Worm (Caenorhabditis elegans) whole organism, L4 larva: ENCODE measurements around the gene srr-3.

Source experiments
- F10B5.3 ChIP-seq: sonication (generic microtip); optimal IDR thresholded peaks from 2 replicates; lab custom pipeline; 2016; ENCODE audit warnings: mild to moderate bottlenecking, missing genetic modification characterization, missing compliant biosample characterization
- F49E8.2 ChIP-seq: sonication (generic microtip); optimal IDR thresholded peaks from 2 replicates; lab custom pipeline; 2016; ENCODE audit warnings: missing compliant biosample characterization, mild to moderate bottlenecking, missing genetic modification characterization, borderline replicate concordance
- Y48G9A.11 ChIP-seq: fragments of 200-800 bp; sonication (Bioruptor generic); IDR thresholded peaks from 2 replicates; pipeline ENCODE4 v1.3.6; 2022; ENCODE audit warnings: missing genetic modification reagents, missing genetic modification characterization, missing compliant biosample characterization
- Y5F2A.4 ChIP-seq: fragments of 200-800 bp; sonication (Bioruptor generic); optimal IDR thresholded peaks from 2 replicates; lab custom pipeline; 2018; ENCODE audit warnings: mild to moderate bottlenecking, missing genetic modification characterization, missing compliant biosample characterization
- ZK337.2 ChIP-seq: fragments of 200-800 bp; sonication (Bioruptor generic); IDR thresholded peaks from 2 replicates; pipeline ENCODE4 v1.3.6; 2022; ENCODE audit warnings: missing genetic modification reagents, missing genetic modification characterization, missing compliant biosample characterization
- ama-1 ChIP-seq: fragments of 150-350 bp; optimal IDR thresholded peaks from 2 replicates; lab custom pipeline; 2014; ENCODE audit warnings: inconsistent platforms, mixed read lengths
- ceh-20 ChIP-seq: fragments of 200-800 bp; sonication (Bioruptor generic); IDR thresholded peaks from 2 replicates; pipeline ENCODE4 v1.3.6; 2022; ENCODE audit warnings: missing genetic modification reagents, missing genetic modification characterization, missing compliant biosample characterization
- daf-12 ChIP-seq: fragments of 150-350 bp; optimal IDR thresholded peaks from 2 replicates; lab custom pipeline; 2014; ENCODE audit warnings: missing biosample characterization, missing genetic modification reagents, missing genetic modification characterization
- dmd-6 ChIP-seq: fragments of 200-800 bp; sonication (Bioruptor generic); IDR thresholded peaks from 2 replicates; pipeline ENCODE4 v1.3.6; 2022; ENCODE audit warnings: missing genetic modification reagents, missing genetic modification characterization, missing compliant biosample characterization
- hmg-1.1 ChIP-seq: fragments of 200-800 bp; sonication (Bioruptor generic); IDR thresholded peaks from 2 replicates; pipeline ENCODE4 v1.3.6; 2022; ENCODE audit warnings: missing genetic modification reagents, missing genetic modification characterization, missing compliant biosample characterization
- lim-7 ChIP-seq: fragments of 200-800 bp; sonication (Bioruptor generic); IDR thresholded peaks from 2 replicates; pipeline ENCODE4 v1.3.6; 2022; ENCODE audit warnings: missing genetic modification characterization, missing compliant biosample characterization
- lin-1 ChIP-seq: fragments of 200-800 bp; sonication (Bioruptor generic); IDR thresholded peaks from 2 replicates; pipeline ENCODE4 v1.3.6; 2022; ENCODE audit warnings: missing genetic modification reagents, missing genetic modification characterization, missing compliant biosample characterization
- lin-38 ChIP-seq: fragments of 200-800 bp; sonication (Bioruptor generic); IDR thresholded peaks from 2 replicates; pipeline ENCODE4 v1.3.6; 2022; ENCODE audit warnings: missing genetic modification reagents, missing genetic modification characterization, missing compliant biosample characterization
- lin-39 ChIP-seq: fragments of 150-350 bp; optimal IDR thresholded peaks from 2 replicates; lab custom pipeline; 2014; ENCODE audit warnings: missing biosample characterization, missing genetic modification reagents, missing genetic modification characterization
- mdl-1 ChIP-seq, 2 experiments: fragments of 150-350 bp in 1 of 2; sonication (generic microtip) in 1 of 2; optimal IDR thresholded peaks; 2 replicates each; lab custom pipeline; 2014 to 2017; ENCODE audit warnings: missing biosample characterization in 2 of 2, missing genetic modification characterization in 2 of 2
- mxl-3 ChIP-seq: fragments of 200-800 bp; sonication (Bioruptor generic); optimal IDR thresholded peaks from 2 replicates; lab custom pipeline; 2018; ENCODE audit warnings: mild to moderate bottlenecking, missing genetic modification characterization, missing compliant biosample characterization
- nhr-237 ChIP-seq: sonication (generic microtip); optimal IDR thresholded peaks from 2 replicates; lab custom pipeline; 2017; ENCODE audit warnings: missing biosample characterization, missing genetic modification characterization
- nhr-42 ChIP-seq: fragments of 200-800 bp; sonication (Bioruptor generic); IDR thresholded peaks from 2 replicates; pipeline ENCODE4 v1.3.6; 2022; ENCODE audit warnings: missing genetic modification characterization, missing compliant biosample characterization
- nhr-48 ChIP-seq: sonication (generic microtip); optimal IDR thresholded peaks from 2 replicates; lab custom pipeline; 2016; ENCODE audit warnings: mild to moderate bottlenecking, missing genetic modification characterization, missing compliant biosample characterization
- php-3 ChIP-seq: fragments of 200-800 bp; sonication (Bioruptor generic); IDR thresholded peaks from 2 replicates; pipeline ENCODE4 v1.3.6; 2022; ENCODE audit warnings: missing genetic modification reagents, missing genetic modification characterization, missing compliant biosample characterization
- pqm-1 ChIP-seq: sonication (generic microtip); optimal IDR thresholded peaks from 2 replicates; lab custom pipeline; 2017; ENCODE audit warnings: missing biosample characterization, missing genetic modification characterization
- rbr-2 ChIP-seq: sonication (generic microtip); optimal IDR thresholded peaks from 2 replicates; lab custom pipeline; 2016; ENCODE audit warnings: missing genotype, missing genetic modification characterization, missing compliant biosample characterization
- spr-1 ChIP-seq: sonication (generic microtip); optimal IDR thresholded peaks from 2 replicates; lab custom pipeline; 2016; ENCODE audit warnings: mild to moderate bottlenecking, missing genetic modification characterization, missing compliant biosample characterization
- unc-130 ChIP-seq: sonication (generic microtip); optimal IDR thresholded peaks from 2 replicates; lab custom pipeline; 2016; ENCODE audit warnings: missing genetic modification reagents, missing genetic modification characterization, missing compliant biosample characterization
- unc-62 ChIP-seq, 3 experiments: fragments of 150-350 bp in 1 of 3; sonication (generic microtip); optimal IDR thresholded peaks in 2 of 3; peaks in 1 of 3; 1 replicate in 1 of 3; 2 replicates in 2 of 3; lab custom pipeline; 2014 to 2017; ENCODE audit warnings: missing biosample characterization in 3 of 3, missing genetic modification characterization in 3 of 3, missing genetic modification reagents in 3 of 3, missing genotype in 1 of 3
- vab-7 ChIP-seq: fragments of 200-800 bp; sonication (Bioruptor generic); IDR thresholded peaks from 2 replicates; pipeline ENCODE4 v1.3.6; 2022; ENCODE audit warnings: missing genetic modification reagents, missing genetic modification characterization, missing compliant biosample characterization
- zag-1 ChIP-seq: fragments of 150-350 bp; optimal IDR thresholded peaks from 2 replicates; lab custom pipeline; 2014; ENCODE audit warnings: missing biosample characterization, missing genetic modification characterization
- ztf-11 ChIP-seq: fragments of 150-350 bp; optimal IDR thresholded peaks from 2 replicates; lab custom pipeline; 2014; ENCODE audit warnings: missing biosample characterization, missing genetic modification characterization

The srr-3 gene

DNA sequence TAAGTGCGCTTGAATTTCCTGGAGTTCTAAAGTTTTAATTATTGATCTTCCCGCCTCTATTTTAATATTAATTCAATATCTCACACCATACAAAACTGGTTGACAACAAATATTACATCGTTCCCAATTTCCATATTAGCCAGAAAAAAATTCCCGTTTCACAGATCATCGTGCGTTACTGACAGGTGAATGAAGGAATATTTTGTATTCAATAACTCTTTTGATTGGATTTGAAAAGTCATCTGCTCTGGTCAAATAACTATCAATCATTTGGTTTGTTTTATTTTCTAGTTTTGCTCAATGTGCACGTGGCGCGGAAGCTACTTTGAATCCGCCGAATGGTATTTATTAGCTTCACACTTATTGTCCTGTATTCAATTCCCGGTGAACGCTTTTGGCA, 24.9 kb downstream of the srr-3 start, which contains the start of gene srh-139:
TSS of gene srh-139 (plus strand) at position 301 of the 400 bp plus-strand sequence.
- TF ChIP-seq unc-62 (GFP tag; optimal IDR thresholded peaks at IDR 0.05 in 1 of 2; lab: Kevin White, UChicago) (peak in 1 of 2 experiments; percentile 11), unc-62 (tag; optimal IDR thresholded peaks at IDR 0.05; lab: Kevin White, UChicago) (no peak), mdl-1 (tag; optimal IDR thresholded peaks at IDR 0.05; lab: Kevin White, UChicago) (no peak)
- TF ChIP-seq, all 104 proteins: peak for 1

DNA sequence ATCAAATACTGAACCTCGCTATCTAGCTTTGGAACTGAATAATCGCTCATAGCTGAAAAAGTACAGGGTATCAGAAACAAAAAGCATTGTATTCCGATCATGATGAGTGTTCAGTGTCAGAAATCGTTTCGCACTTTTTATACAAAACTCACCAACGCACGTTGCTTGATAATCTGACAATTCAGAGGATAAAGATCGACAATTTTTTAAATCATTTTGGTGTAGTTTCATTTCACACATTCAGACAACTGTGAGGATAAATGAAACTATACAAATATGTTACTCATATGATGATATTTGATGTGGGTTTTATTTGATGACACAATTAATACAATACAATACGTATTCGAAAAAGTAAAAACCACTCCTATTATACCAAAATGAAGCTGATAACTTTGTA, 25.5 kb downstream of the srr-3 start, which contains the start of gene F57E7.2:
TSS of gene F57E7.2 (minus strand) at position 101 of the 400 bp plus-strand sequence.
- no peak for TF ChIP-seq Y5F2A.4 (GFP tag; lab: Kevin White, UChicago)
- TF ChIP-seq hmg-1.1 (GFP tag; lab: Robert Waterston, UW) = no peak
- no peak for TF ChIP-seq ceh-20 (GFP tag; lab: Robert Waterston, UW)
- TF ChIP-seq Y48G9A.11 (GFP tag; lab: Robert Waterston, UW) = no peak
- no peak for TF ChIP-seq nhr-237 (tag; lab: Kevin White, UChicago)
- no peak for TF ChIP-seq lin-1
- TF ChIP-seq rbr-2 = no peak
- TF ChIP-seq pqm-1 = no peak
- TF ChIP-seq ama-1 (lab: Kevin White, UChicago) = no peak
- TF ChIP-seq nhr-48 = no peak
- no peak for TF ChIP-seq lin-38
- TF ChIP-seq mxl-3 = no peak
- TF ChIP-seq ztf-11 (tag; lab: Kevin White, UChicago) = no peak
- TF ChIP-seq zag-1 = no peak

DNA sequence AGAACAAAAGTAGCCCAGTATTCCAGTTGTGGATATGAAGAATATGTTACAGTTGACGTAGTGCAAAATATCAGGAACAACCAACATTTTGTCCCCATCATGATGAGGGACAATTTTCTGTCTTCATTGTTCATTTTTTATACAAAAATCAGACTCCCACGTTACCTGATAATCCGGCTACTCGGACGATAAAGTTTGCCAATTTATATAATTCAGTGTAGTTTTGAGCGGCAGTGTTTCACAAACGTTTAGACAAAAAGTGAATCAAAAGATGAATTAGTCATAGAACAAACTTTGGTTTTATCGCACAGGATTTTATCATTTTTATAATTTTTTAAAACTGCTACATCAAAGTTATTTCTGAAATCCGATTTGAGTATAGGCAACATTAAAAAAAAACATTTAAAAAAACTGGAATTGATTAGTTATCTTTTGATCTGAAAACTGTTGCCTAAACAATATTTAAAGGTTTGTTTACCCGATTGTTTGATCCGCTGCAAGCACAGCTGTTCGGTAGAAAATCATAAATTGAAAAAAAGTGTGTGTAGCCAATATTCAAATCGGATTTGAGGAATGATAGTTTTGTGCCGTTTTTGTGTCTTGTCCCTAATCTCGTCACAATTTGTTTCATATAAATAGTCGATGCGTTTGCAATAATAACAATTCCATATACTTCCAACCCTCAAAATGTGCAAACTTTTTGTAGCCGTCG, 27.5 kb downstream of the srr-3 start, which contains the start of the genes F57E7.4 and spig-6:
TSS of gene F57E7.4 (minus strand) at position 101 of the 712 bp plus-strand sequence.
TSS of gene spig-6 (plus strand) at position 662 of the 712 bp plus-strand sequence.
- TF ChIP-seq F49E8.2 (tag; lab: Kevin White, UChicago) (no peak), lin-39 (tag; lab: Kevin White, UChicago) (no peak), unc-130 (no peak), spr-1 (no peak), unc-62 (GFP tag; optimal IDR thresholded peaks at IDR 0.05 in 1 of 2; lab: Kevin White, UChicago) (peak in 1 of 2 experiments; percentile 68), unc-62 (tag; optimal IDR thresholded peaks at IDR 0.05; lab: Kevin White, UChicago) (no peak), F10B5.3 (tag; lab: Kevin White, UChicago) (no peak), daf-12 (tag; lab: Kevin White, UChicago) (no peak)

DNA sequence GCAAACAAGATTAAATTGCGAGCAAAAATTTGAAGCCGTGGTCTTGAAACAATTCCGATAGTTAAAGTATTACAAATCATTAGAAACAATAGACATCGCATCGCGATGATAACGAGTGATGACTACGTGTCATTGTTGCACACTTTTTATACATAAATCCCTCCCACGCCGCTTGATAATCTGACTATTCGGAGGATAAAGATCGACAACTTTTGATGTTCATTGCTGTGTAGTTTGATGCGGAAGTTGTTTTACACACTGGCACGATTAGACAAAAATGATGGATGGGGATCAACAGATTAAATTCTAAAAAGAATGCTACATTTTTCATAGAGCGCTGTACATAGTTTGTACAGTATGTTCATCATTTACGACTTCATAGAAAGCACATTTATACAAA, 29.3 kb downstream of the srr-3 start, which contains the start of gene T08G3.11:
TSS of gene T08G3.11 (minus strand) at position 101 of the 400 bp plus-strand sequence.
- no peak for TF ChIP-seq ZK337.2 (GFP tag; lab: Robert Waterston, UW)
- peak in 1 of 2 experiments; percentile 67 for TF ChIP-seq unc-62 (GFP tag; optimal IDR thresholded peaks at IDR 0.05 in 1 of 2; lab: Kevin White, UChicago)
- no peak for TF ChIP-seq unc-62 (tag; optimal IDR thresholded peaks at IDR 0.05; lab: Kevin White, UChicago)
- TF ChIP-seq, all 104 proteins: peak for 1

- TF ChIP-seq dmd-6 (GFP tag; lab: Robert Waterston, UW) (0 out of 2 replicates have a peak, but pooled peaks have one; percentile 20), vab-7 (GFP tag; lab: Robert Waterston, UW) (peak; percentile 41; the same call in 1 of the 2 replicates), lim-7 (GFP tag; lab: Robert Waterston, UW) (peak; percentile 59; the same call in 1 of the 2 replicates)
Measured at ce11 chrV:16474686-16475085, 33.9 kb downstream of the srr-3 start.

- TF ChIP-seq nhr-42 (GFP tag; lab: Robert Waterston, UW) (no peak), php-3 (GFP tag; lab: Robert Waterston, UW) (0 out of 2 replicates have a peak, but pooled peaks have one; percentile 19)
Measured at ce11 chrV:16471995-16472563, 36.5 kb downstream of the srr-3 start, which contains the start of gene srw-35. Gene srw-35 (plus strand): TSS chrV:16472513.
